Worm (Caenorhabditis elegans): ENCODE measurements around the gene glb-27.
A peak's percentile ranks its signal among the peaks of the same experiment; 100 is the strongest.

glb-27 gene

DNA sequence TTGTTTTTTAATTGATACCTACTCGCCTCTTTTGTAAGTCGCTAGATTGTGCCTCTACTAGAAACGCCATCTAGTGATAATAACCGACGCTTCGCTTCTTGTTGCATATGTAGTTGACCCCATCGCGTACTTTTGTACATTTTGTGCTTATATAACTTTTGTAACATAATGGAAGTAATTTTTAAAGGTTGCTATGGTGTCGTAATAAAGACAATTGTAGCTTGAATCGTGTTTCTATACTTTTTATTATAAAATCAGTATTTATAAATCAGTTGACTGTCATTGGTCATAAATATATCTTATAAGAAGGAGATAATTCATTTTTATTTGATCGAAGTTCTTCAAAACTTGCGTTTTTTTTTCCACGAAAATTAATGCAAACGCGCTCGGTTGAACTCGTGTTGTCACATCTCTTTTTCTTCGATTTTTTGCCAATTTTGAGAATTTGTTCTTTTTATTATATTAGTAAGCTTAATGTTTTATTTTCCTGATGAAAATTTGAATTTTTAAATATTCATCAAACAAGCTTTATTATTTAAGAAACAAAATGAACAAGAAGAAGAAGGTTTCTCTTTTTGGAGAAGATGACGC, 21.5 kb upstream of the glb-27 start, which contains the start of gene F54C9.9 (continued):
- TF ChIP-seq lsy-2 (tag; optimal IDR thresholded peaks at IDR 0.05) (peak in 1 of 2 experiments; percentile 66), nhr-77 (tag; optimal IDR thresholded peaks at IDR 0.05) (no peak), nhr-90 (tag; optimal IDR thresholded peaks at IDR 0.05; ENCODE audit: poor library complexity) (no peak), ceh-63 (GFP tag; optimal IDR thresholded peaks at IDR 0.05) (no peak), efl-3 (GFP tag; optimal IDR thresholded peaks at IDR 0.05) (no peak), dpl-1 (GFP tag; optimal IDR thresholded peaks at IDR 0.05) (peak; percentile 21 to 44 (median 26)), aly-2 (tag; optimal IDR thresholded peaks at IDR 0.05) (no peak), pax-3 (tag; optimal IDR thresholded peaks at IDR 0.05) (no peak), ces-1 (GFP tag; optimal IDR thresholded peaks at IDR 0.05) (no peak)

DNA sequence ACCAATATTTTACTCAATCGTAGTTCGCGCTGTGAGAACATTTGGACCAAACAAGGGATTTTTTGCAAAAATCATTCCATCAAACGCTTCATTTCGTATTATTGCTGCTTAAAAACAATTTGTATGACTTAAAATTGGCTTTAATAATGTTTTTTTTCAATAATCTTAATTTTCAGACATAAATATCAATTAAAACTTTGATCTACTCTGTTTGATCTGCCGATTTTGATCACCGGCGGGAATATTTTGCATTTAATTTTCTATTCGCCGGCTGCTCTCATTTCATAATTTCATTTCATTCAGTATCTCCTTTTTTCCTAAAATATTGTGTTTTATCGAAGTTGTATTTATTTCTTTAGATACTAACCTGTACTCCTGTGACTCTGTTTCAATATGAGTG, 19.1 kb upstream of the glb-27 start, which contains the start of gene puf-5:
Gene puf-5 (plus strand): TSS at position 358 of the 400 bp plus-strand sequence.
- TF ChIP-seq swsn-7 (tag; optimal IDR thresholded peaks at IDR 0.05), result no peak
- no peak for TF ChIP-seq ceh-90 (tag; optimal IDR thresholded peaks at IDR 0.05)
- no peak for TF ChIP-seq mef-2 (tag; optimal IDR thresholded peaks at IDR 0.05)
- TF ChIP-seq nhr-90 (tag; optimal IDR thresholded peaks at IDR 0.05; ENCODE audit: poor library complexity), result no peak
- TF ChIP-seq fos-1 (tag; optimal IDR thresholded peaks at IDR 0.05), result no peak
- TF ChIP-seq jun-1 (tag; optimal IDR thresholded peaks at IDR 0.05), result no peak
- TF ChIP-seq rnt-1 (tag; optimal IDR thresholded peaks at IDR 0.05), result no peak
- no peak for TF ChIP-seq C16A3.4 (tag; optimal IDR thresholded peaks at IDR 0.05)
- TF ChIP-seq irx-1 (tag; optimal IDR thresholded peaks at IDR 0.05), result no peak
- TF ChIP-seq fkh-8 (tag; optimal IDR thresholded peaks at IDR 0.05), result no peak
- no peak for TF ChIP-seq aly-2 (tag; optimal IDR thresholded peaks at IDR 0.05)
- no peak for TF ChIP-seq lin-35 (GFP tag; optimal IDR thresholded peaks at IDR 0.05)
- TF ChIP-seq xbp-1 (tag; optimal IDR thresholded peaks at IDR 0.05), result no peak
- TF ChIP-seq mab-9 (GFP tag; IDR thresholded peaks at IDR 0.05), result no peak
- TF ChIP-seq ceh-82 (tag; optimal IDR thresholded peaks at IDR 0.05), result no peak
- no peak for TF ChIP-seq unc-30 (tag; optimal IDR thresholded peaks at IDR 0.05)
- no peak for TF ChIP-seq fkh-10 (GFP tag; optimal IDR thresholded peaks at IDR 0.05)
- TF ChIP-seq ceh-8 (GFP tag; optimal IDR thresholded peaks at IDR 0.05), result no peak

DNA sequence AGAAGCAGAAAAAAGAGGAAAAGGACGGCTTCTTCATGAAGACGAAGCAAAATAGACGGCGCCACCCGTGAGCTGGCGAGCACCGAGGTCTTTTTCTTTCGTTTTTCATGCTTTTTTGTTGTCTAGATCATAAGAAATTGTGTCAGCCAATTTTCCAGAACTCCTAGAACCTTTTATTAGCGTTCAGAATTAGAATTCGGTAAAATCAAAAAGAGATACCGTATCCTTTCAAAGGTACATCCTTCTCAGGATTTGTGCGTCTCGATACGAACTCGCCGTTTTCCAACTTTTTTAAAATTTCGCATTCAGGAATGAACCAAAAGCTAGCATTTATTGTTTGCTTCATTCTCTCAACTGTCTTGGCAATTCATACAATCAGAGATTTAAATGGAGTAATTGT, 17.0 kb upstream of the glb-27 start, which contains the start of gene F54C9.7:
Gene F54C9.7 (plus strand): TSS at position 301 of the 400 bp plus-strand sequence.
- TF ChIP-seq aha-1 (tag; optimal IDR thresholded peaks at IDR 0.05) (no peak), ces-1 (GFP tag; optimal IDR thresholded peaks at IDR 0.05) (no peak), ceh-82 (tag; optimal IDR thresholded peaks at IDR 0.05) (no peak), ceh-8 (GFP tag; optimal IDR thresholded peaks at IDR 0.05) (no peak), mdl-1 (tag; optimal IDR thresholded peaks at IDR 0.05) (no peak), egl-13 (tag; optimal IDR thresholded peaks at IDR 0.05) (no peak), nhr-11 (tag; optimal IDR thresholded peaks at IDR 0.05) (no peak), pqm-1 (tag; optimal IDR thresholded peaks at IDR 0.05) (no peak), mef-2 (tag; optimal IDR thresholded peaks at IDR 0.05) (no peak)

DNA sequence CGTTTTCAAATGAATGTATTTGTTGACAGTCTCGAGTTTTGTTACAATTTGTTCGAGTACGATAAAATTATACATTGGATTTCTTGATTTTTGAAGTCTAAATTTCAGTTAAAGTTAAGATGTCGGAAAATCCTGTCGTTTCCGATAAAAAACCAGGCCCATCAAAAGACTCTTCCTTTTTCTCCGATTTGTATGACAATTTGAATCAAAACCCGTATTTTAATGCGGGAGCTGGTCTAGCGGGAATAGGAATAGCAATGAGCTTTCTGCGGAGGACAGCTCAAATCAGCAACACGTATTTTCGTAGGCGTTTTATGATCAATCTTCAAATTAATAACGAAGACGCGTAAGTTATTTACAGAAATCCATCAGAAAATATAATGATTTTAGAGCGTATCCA, 14.9 kb upstream of the glb-27 start, which contains the start of gene bcs-1:
Gene bcs-1 (plus strand): TSS at position 109 of the 400 bp plus-strand sequence.
- TF ChIP-seq lsy-2 (tag; optimal IDR thresholded peaks at IDR 0.05), result peak in 1 of 2 experiments; percentile 53
- no peak for TF ChIP-seq isw-1 (GFP tag; IDR thresholded peaks at IDR 0.05)
- TF ChIP-seq efl-1 (optimal IDR thresholded peaks at IDR 0.05), result no peak
- TF ChIP-seq efl-1 (GFP tag; optimal IDR thresholded peaks at IDR 0.05 in 1 of 2), result peak in 1 of 2 experiments; percentile 77
